Worm (Caenorhabditis elegans) whole organism, L4 larva: ENCODE results near the gene C46C2.2.

ENCODE experiments used
- jun-1 ChIP-seq: fragments of 150-350 bp; optimal IDR thresholded peaks from 2 replicates; lab custom pipeline; 2014; ENCODE audit warnings: missing biosample characterization, missing genetic modification reagents, missing genetic modification characterization
- unc-39 ChIP-seq: sonication (generic microtip); optimal IDR thresholded peaks from 2 replicates; lab custom pipeline; 2017; ENCODE audit warnings: missing biosample characterization, missing genetic modification characterization

DNA sequence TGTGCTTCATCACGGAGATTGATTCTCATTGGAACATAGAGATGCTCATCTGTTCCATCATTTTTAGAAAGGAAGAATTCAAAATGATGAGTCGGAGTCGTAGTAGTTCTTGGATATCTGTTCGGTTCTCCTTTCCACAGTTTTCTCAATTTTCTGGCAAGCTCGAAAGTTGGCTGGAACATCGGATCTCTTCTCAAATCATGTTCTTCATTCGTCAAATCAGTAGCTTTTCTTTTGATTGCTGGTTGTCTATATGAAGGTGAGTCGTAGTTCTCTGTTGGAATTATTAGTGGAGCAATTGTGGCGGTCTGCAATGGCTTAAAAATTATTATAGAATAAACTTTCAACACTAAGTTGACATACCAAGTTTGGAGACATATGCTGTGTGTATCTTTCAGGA lies 44.8 kb downstream of the C46C2.2 start:
- no peak for TF ChIP-seq unc-39 (tag; lab: Kevin White, UChicago)
- TF ChIP-seq jun-1 (tag; lab: Kevin White, UChicago): no peak
